Worm (Caenorhabditis elegans) whole organism, L4 larva: ENCODE data around the gene sre-42.

Source experiments
- D1046.2 ChIP-seq: fragments of 200-800 bp; sonication (Bioruptor generic); IDR thresholded peaks from 2 replicates; pipeline ENCODE4 v1.3.6; 2022; ENCODE audit warnings: missing genetic modification characterization, missing compliant biosample characterization
- F26F4.8 ChIP-seq: fragments of 200-800 bp; sonication (Bioruptor generic); conservative IDR thresholded peaks from 2 replicates; pipeline ENCODE4 v1.3.6; 2022; ENCODE audit warnings: missing genetic modification characterization, missing compliant biosample characterization
- F44E2.7 ChIP-seq: fragments of 200-800 bp; sonication (Bioruptor generic); IDR thresholded peaks from 2 replicates; pipeline ENCODE4 v2.1.2; 2022; ENCODE audit warnings: missing genetic modification characterization, missing compliant biosample characterization
- R02D3.7 ChIP-seq: fragments of 150-350 bp; sonication (generic microtip); optimal IDR thresholded peaks from 3 replicates; lab custom pipeline; 2014; ENCODE audit warnings: missing biosample characterization, missing genetic modification characterization
- T20F7.1 ChIP-seq: fragments of 200-800 bp; sonication (Bioruptor generic); optimal IDR thresholded peaks from 2 replicates; lab custom pipeline; 2018; ENCODE audit warnings: mild to moderate bottlenecking, missing genetic modification characterization, missing compliant biosample characterization
- Y48G9A.11 ChIP-seq: fragments of 200-800 bp; sonication (Bioruptor generic); IDR thresholded peaks from 2 replicates; pipeline ENCODE4 v1.3.6; 2022; ENCODE audit warnings: missing genetic modification reagents, missing genetic modification characterization, missing compliant biosample characterization
- Y5F2A.4 ChIP-seq: fragments of 200-800 bp; sonication (Bioruptor generic); optimal IDR thresholded peaks from 2 replicates; lab custom pipeline; 2018; ENCODE audit warnings: mild to moderate bottlenecking, missing genetic modification characterization, missing compliant biosample characterization
- ZK337.2 ChIP-seq: fragments of 200-800 bp; sonication (Bioruptor generic); IDR thresholded peaks from 2 replicates; pipeline ENCODE4 v1.3.6; 2022; ENCODE audit warnings: missing genetic modification reagents, missing genetic modification characterization, missing compliant biosample characterization
- aha-1 ChIP-seq: fragments of 150-350 bp; peaks from one replicate; lab custom pipeline; 2014; ENCODE audit warnings: missing biosample characterization, missing genetic modification characterization
- arid-1 ChIP-seq: fragments of 200-800 bp; sonication (Bioruptor generic); conservative IDR thresholded peaks from 2 replicates; pipeline ENCODE4 v1.3.6; 2022; ENCODE audit warnings: missing genetic modification reagents, missing genetic modification characterization, missing compliant biosample characterization
- attf-4 ChIP-seq: sonication (generic microtip); optimal IDR thresholded peaks from 3 replicates; lab custom pipeline; 2017; ENCODE audit warnings: missing biosample characterization, missing genetic modification characterization
- ceh-28 ChIP-seq: fragments of 150-350 bp; optimal IDR thresholded peaks from 2 replicates; lab custom pipeline; 2014; ENCODE audit warnings: missing biosample characterization, missing genetic modification reagents, missing genetic modification characterization
- ceh-44 ChIP-seq: fragments of 200-800 bp; sonication (Bioruptor generic); IDR thresholded peaks from 2 replicates; pipeline ENCODE4 v1.3.6; 2022; ENCODE audit warnings: missing genetic modification reagents, missing genetic modification characterization, missing compliant biosample characterization
- daf-16 ChIP-seq, 3 experiments: sonication (generic microtip); optimal IDR thresholded peaks; 2 replicates each; lab custom pipeline; 2016 to 2017; ENCODE audit warnings: missing genetic modification characterization in 3 of 3, missing genetic modification reagents in 3 of 3, mild to moderate bottlenecking in 2 of 3, missing compliant biosample characterization in 2 of 3, missing biosample characterization in 1 of 3, moderate library complexity in 1 of 3
- dmd-9 ChIP-seq: fragments of 200-800 bp; sonication (Bioruptor generic); IDR thresholded peaks from 2 replicates; pipeline ENCODE4 v1.3.6; 2022; ENCODE audit warnings: missing genetic modification reagents, missing genetic modification characterization, missing compliant biosample characterization
- duxl-1 ChIP-seq: sonication (generic microtip); optimal IDR thresholded peaks from 2 replicates; lab custom pipeline; 2016; ENCODE audit warnings: mild to moderate bottlenecking, missing genetic modification characterization, moderate library complexity, missing compliant biosample characterization; ENCODE audit not compliant: poor library complexity
- egl-27 ChIP-seq: sonication (generic microtip); optimal IDR thresholded peaks from 3 replicates; lab custom pipeline; 2017; ENCODE audit warnings: missing biosample characterization, missing genetic modification reagents, missing genetic modification characterization
- egl-43 ChIP-seq: fragments of 200-800 bp; sonication (Bioruptor generic); IDR thresholded peaks from 2 replicates; pipeline ENCODE4 v1.3.6; 2022; ENCODE audit warnings: missing genetic modification reagents, missing genetic modification characterization, missing compliant biosample characterization
- fkh-10 ChIP-seq: fragments of 150-350 bp; optimal IDR thresholded peaks from 2 replicates; lab custom pipeline; 2014; ENCODE audit warnings: missing biosample characterization, missing genetic modification reagents, missing genetic modification characterization
- hif-1 ChIP-seq, 2 experiments: sonication (generic microtip); optimal IDR thresholded peaks; 2 replicates each; lab custom pipeline; 2016 to 2017; ENCODE audit warnings: missing compliant biosample characterization in 2 of 2, missing genetic modification characterization in 2 of 2, missing genetic modification reagents in 2 of 2, missing genotype in 2 of 2, mild to moderate bottlenecking in 1 of 2
- hmg-1.1 ChIP-seq: fragments of 200-800 bp; sonication (Bioruptor generic); IDR thresholded peaks from 2 replicates; pipeline ENCODE4 v1.3.6; 2022; ENCODE audit warnings: missing genetic modification reagents, missing genetic modification characterization, missing compliant biosample characterization
- lim-7 ChIP-seq: fragments of 200-800 bp; sonication (Bioruptor generic); IDR thresholded peaks from 2 replicates; pipeline ENCODE4 v1.3.6; 2022; ENCODE audit warnings: missing genetic modification characterization, missing compliant biosample characterization
- lin-1 ChIP-seq: fragments of 200-800 bp; sonication (Bioruptor generic); IDR thresholded peaks from 2 replicates; pipeline ENCODE4 v1.3.6; 2022; ENCODE audit warnings: missing genetic modification reagents, missing genetic modification characterization, missing compliant biosample characterization
- lin-38 ChIP-seq: fragments of 200-800 bp; sonication (Bioruptor generic); IDR thresholded peaks from 2 replicates; pipeline ENCODE4 v1.3.6; 2022; ENCODE audit warnings: missing genetic modification reagents, missing genetic modification characterization, missing compliant biosample characterization
- lsy-2 ChIP-seq, 2 experiments: fragments of 150-350 bp in 1 of 2; sonication (generic microtip) in 1 of 2; optimal IDR thresholded peaks; 2 replicates each; lab custom pipeline; 2014 to 2017; ENCODE audit warnings: missing biosample characterization in 2 of 2, missing genetic modification characterization in 2 of 2
- madf-9 ChIP-seq: fragments of 200-800 bp; sonication (Bioruptor generic); conservative IDR thresholded peaks from 2 replicates; pipeline ENCODE4 v1.3.6; 2022; ENCODE audit warnings: missing genetic modification reagents, missing genetic modification characterization, missing compliant biosample characterization
- mep-1 ChIP-seq: fragments of 150-350 bp; sonication (generic microtip); optimal IDR thresholded peaks from 3 replicates; lab custom pipeline; 2014; ENCODE audit warnings: missing biosample characterization, missing genetic modification characterization
- mes-2 ChIP-seq: sonication (generic microtip); optimal IDR thresholded peaks from 2 replicates; lab custom pipeline; 2016; ENCODE audit warnings: missing genotype, mild to moderate bottlenecking, missing genetic modification characterization, missing compliant biosample characterization; ENCODE audit not compliant: poor library complexity, severe bottlenecking
- mxl-3 ChIP-seq: fragments of 200-800 bp; sonication (Bioruptor generic); optimal IDR thresholded peaks from 2 replicates; lab custom pipeline; 2018; ENCODE audit warnings: mild to moderate bottlenecking, missing genetic modification characterization, missing compliant biosample characterization
- nhr-11 ChIP-seq: fragments of 150-350 bp; optimal IDR thresholded peaks from 2 replicates; lab custom pipeline; 2014; ENCODE audit warnings: missing biosample characterization, missing genetic modification characterization
- nhr-28 ChIP-seq: fragments of 150-350 bp; optimal IDR thresholded peaks from 2 replicates; lab custom pipeline; 2014; ENCODE audit warnings: missing biosample characterization, missing genetic modification characterization
- pha-4 ChIP-seq, 2 experiments: fragments of 150-350 bp in 1 of 2; fragments of 200-800 bp in 1 of 2; sonication (Bioruptor generic) in 1 of 2; IDR thresholded peaks in 1 of 2; optimal IDR thresholded peaks in 1 of 2; 2 replicates each; pipeline versions ENCODE4 v1.3.6 to Lab custom; 2014 to 2022; ENCODE audit warnings: missing genetic modification characterization in 2 of 2, missing genetic modification reagents in 2 of 2, missing biosample characterization in 1 of 2, missing compliant biosample characterization in 1 of 2
- pqm-1 ChIP-seq: sonication (generic microtip); optimal IDR thresholded peaks from 2 replicates; lab custom pipeline; 2017; ENCODE audit warnings: missing biosample characterization, missing genetic modification characterization
- set-16 ChIP-seq: fragments of 200-800 bp; sonication (Bioruptor generic); IDR thresholded peaks from 2 replicates; pipeline ENCODE4 v1.3.6; 2022; ENCODE audit warnings: missing genetic modification reagents, missing genetic modification characterization, missing compliant biosample characterization
- snpc-1.2 ChIP-seq: fragments of 200-800 bp; sonication (Bioruptor generic); IDR thresholded peaks from 2 replicates; pipeline ENCODE4 v1.3.6; 2022; ENCODE audit warnings: missing genetic modification reagents, missing genetic modification characterization, missing compliant biosample characterization
- unc-62 ChIP-seq, 3 experiments: fragments of 150-350 bp in 1 of 3; sonication (generic microtip); optimal IDR thresholded peaks in 2 of 3; peaks in 1 of 3; 1 replicate in 1 of 3; 2 replicates in 2 of 3; lab custom pipeline; 2014 to 2017; ENCODE audit warnings: missing biosample characterization in 3 of 3, missing genetic modification characterization in 3 of 3, missing genetic modification reagents in 3 of 3, missing genotype in 1 of 3
- vab-7 ChIP-seq: fragments of 200-800 bp; sonication (Bioruptor generic); IDR thresholded peaks from 2 replicates; pipeline ENCODE4 v1.3.6; 2022; ENCODE audit warnings: missing genetic modification reagents, missing genetic modification characterization, missing compliant biosample characterization
- zag-1 ChIP-seq: fragments of 150-350 bp; optimal IDR thresholded peaks from 2 replicates; lab custom pipeline; 2014; ENCODE audit warnings: missing biosample characterization, missing genetic modification characterization
- zip-2 ChIP-seq: fragments of 150-350 bp; optimal IDR thresholded peaks from 2 replicates; lab custom pipeline; 2014; ENCODE audit warnings: missing biosample characterization, missing genetic modification characterization

The sre-42 gene

DNA sequence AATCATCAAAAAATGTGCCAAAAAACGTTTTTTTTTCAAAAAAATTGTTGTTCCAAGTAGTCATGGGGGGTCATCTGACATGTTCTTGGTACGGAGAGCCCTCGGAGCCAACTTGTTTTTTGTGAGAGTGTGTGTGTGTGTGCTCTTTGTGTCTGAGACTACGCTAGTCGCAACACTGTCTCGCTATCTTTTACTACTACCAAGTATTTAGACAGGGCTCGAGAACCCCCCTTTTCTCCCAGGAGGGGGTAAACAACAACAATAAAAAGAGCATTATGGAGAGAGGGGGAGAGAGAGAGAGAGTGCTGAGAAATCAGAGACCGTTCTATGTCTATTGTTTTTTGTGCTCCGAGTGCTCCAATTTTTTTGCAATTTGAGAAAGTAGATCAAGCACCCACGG lies 7.9 kb downstream of the sre-42 start (continued):
- TF ChIP-seq egl-27 (no peak), mep-1 (tag; lab: Kevin White, UChicago) (peak; percentile 35), mes-2 (peak; percentile 33)
- TF ChIP-seq, all 104 proteins: peak for 9

DNA sequence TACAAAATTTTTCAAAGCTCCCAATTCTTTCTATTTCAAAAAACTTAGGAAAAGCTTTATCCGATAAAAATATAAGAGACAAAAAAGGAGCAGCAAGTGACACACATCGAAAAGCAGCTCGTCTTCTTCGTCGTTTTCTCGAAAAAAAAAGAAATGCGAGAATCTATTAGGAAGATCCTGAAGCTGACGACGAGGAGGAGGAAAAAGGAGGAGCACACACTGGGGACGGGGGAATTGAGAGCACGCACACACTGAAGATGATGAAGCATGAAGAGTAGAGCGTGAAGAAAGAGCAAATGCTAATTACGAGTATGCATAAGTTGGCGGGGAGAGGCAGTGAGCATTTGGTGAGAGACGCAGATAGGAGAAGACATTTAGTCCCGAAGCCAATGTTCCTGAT lies 12.8 kb downstream of the sre-42 start:
- no peak for TF ChIP-seq nhr-11 (tag; lab: Kevin White, UChicago)
- peak; percentile 55 for TF ChIP-seq fkh-10 (GFP tag; lab: Kevin White, UChicago)
- peak; percentile 28; the same call in 1 of the 2 replicates for TF ChIP-seq vab-7
- peak in 1 of 2 experiments; percentile 16 for TF ChIP-seq lsy-2 (tag; optimal IDR thresholded peaks at IDR 0.05; lab: Kevin White, UChicago)
- 0 out of 2 replicates have a peak, but pooled peaks have one; percentile 14 for TF ChIP-seq hmg-1.1 (GFP tag; lab: Robert Waterston, UW)
- peak in 1 of 2 experiments; percentile 98 for TF ChIP-seq unc-62 (GFP tag; optimal IDR thresholded peaks at IDR 0.05 in 1 of 2; lab: Kevin White, UChicago)
- no peak for TF ChIP-seq unc-62 (tag; optimal IDR thresholded peaks at IDR 0.05; lab: Kevin White, UChicago)
- TF ChIP-seq Y5F2A.4 (GFP tag; lab: Kevin White, UChicago), result no peak
- TF ChIP-seq aha-1 (tag; lab: Kevin White, UChicago), result peak; percentile 92

DNA sequence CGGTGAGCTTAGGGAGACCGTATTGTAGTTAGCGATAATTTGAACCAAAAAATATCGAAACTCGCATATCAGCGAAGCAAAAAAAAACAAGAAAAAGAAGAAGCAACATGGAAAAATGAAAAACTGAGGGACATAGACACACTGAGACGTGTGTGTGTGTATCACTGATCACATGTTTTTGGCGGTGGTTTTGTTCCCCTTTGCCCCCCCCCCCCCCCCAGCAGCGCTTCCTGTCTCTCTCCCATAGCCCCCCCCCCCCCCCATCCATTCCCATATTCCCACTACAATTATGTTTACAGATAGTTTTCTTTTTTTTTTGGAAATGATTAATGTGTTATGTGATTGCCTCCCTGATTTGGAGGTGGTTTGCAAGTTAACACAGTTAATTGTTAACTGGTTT lies 17.5 kb downstream of the sre-42 start:
- TF ChIP-seq aha-1 (tag; lab: Kevin White, UChicago) (no peak), mxl-3 (GFP tag; lab: Kevin White, UChicago) (no peak), set-16 (GFP tag; lab: Robert Waterston, UW) (peak; percentile 66), pqm-1 (no peak), lin-1 (GFP tag; lab: Robert Waterston, UW) (no peak), zip-2 (tag; lab: Kevin White, UChicago) (no peak), hif-1 (tag; optimal IDR thresholded peaks at IDR 0.05; lab: Kevin White, UChicago) (peak in 1 of 2 experiments; percentile 16)

DNA sequence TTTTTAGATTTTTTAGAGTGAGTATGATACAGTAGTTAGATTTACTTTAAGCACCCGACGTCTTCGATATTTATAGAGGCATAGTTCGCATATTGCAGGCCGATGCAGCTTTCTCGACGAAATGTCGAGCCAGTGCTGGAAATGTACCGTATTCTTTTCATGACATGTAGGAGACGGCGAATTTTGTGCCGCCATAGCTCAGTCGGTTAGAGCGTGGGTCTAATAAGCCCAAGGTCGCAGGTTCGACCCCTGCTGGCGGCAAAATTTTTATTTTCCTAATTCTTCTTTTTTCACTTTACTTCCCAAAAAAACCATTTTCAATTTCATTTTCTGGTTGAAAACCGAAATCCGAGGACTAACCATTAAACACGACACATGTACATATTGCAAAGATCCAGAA lies 24.4 kb downstream of the sre-42 start:
- TF ChIP-seq Y48G9A.11 (GFP tag; lab: Robert Waterston, UW) (peak; percentile 48; the same call in 1 of the 2 replicates), dmd-9 (no peak), R02D3.7 (tag; lab: Kevin White, UChicago) (no peak), nhr-28 (tag; lab: Kevin White, UChicago) (no peak), pha-4 (GFP tag; IDR thresholded peaks at IDR 0.05; lab: Robert Waterston, UW) (peak; percentile 35; the same call in 1 of the 2 replicates), pha-4 (tag; optimal IDR thresholded peaks at IDR 0.05; lab: Kevin White, UChicago) (no peak), F44E2.7 (GFP tag; lab: Robert Waterston, UW) (0 out of 2 replicates have a peak, but pooled peaks have one; percentile 13), snpc-1.2 (peak; percentile 20; the same call in 1 of the 2 replicates), arid-1 (GFP tag; lab: Robert Waterston, UW) (0 out of 2 replicates have a peak, but pooled peaks have one; percentile 11), egl-43 (GFP tag; lab: Robert Waterston, UW) (peak; percentile 74), lin-38 (GFP tag; lab: Robert Waterston, UW) (peak; percentile 46), ZK337.2 (GFP tag; lab: Robert Waterston, UW) (0 out of 2 replicates have a peak, but pooled peaks have one; percentile 36), F26F4.8 (0 out of 2 replicates have a peak, but pooled peaks have one; percentile 44), vab-7 (peak; percentile 54; the same call in 1 of the 2 replicates), lim-7 (peak; percentile 80; the same call in 1 of the 2 replicates), mes-2 (peak; percentile 46), daf-16 (GFP tag; optimal IDR thresholded peaks at IDR 0.05; lab: Kevin White, UChicago) (no peak), daf-16 (tag; optimal IDR thresholded peaks at IDR 0.05; lab: Kevin White, UChicago) (no peak), ceh-28 (no peak), hif-1 (tag; optimal IDR thresholded peaks at IDR 0.05; lab: Kevin White, UChicago) (no peak), attf-4 (tag; lab: Kevin White, UChicago) (no peak), D1046.2 (no peak), T20F7.1 (GFP tag; lab: Kevin White, UChicago) (no peak), duxl-1 (tag; lab: Kevin White, UChicago) (peak; percentile 21), ceh-44 (GFP tag; lab: Robert Waterston, UW) (0 out of 2 replicates have a peak, but pooled peaks have one; percentile 12), madf-9 (0 out of 2 replicates have a peak, but pooled peaks have one; percentile 29), zag-1 (no peak)
